Fruit fly (Drosophila melanogaster) whole organism, embryonic: ENCODE data around the gene CG6015.

Source experiments
- C15 ChIP-seq: fragments of 200-800 bp; sonication (Bioruptor generic); IDR thresholded peaks from 3 replicates; pipeline ENCODE4 v1.3.6; 2022; ENCODE audit warnings: missing biosample characterization, missing genetic modification characterization
- CG10147 ChIP-seq: fragments of 200-800 bp; sonication (Bioruptor generic); optimal IDR thresholded peaks from 2 replicates; lab custom pipeline; 2019; ENCODE audit warnings: missing biosample characterization, mild to moderate bottlenecking, missing genetic modification characterization, moderate library complexity
- CG10321 ChIP-seq: fragments of 200-800 bp; sonication (Bioruptor generic); IDR thresholded peaks from 2 replicates; pipeline ENCODE4 v1.3.6; 2022; ENCODE audit warnings: missing biosample characterization, missing genetic modification characterization
- CG12391 ChIP-seq: fragments of 200-800 bp; sonication (Bioruptor generic); optimal IDR thresholded peaks from 3 replicates; lab custom pipeline; 2018; ENCODE audit warnings: missing biosample characterization, mild to moderate bottlenecking, missing genetic modification characterization, moderate library complexity
- CG14710 ChIP-seq: fragments of 200-800 bp; sonication (Bioruptor generic); optimal IDR thresholded peaks from 3 replicates; lab custom pipeline; 2019; ENCODE audit warnings: missing biosample characterization, mild to moderate bottlenecking, missing genetic modification characterization, moderate library complexity
- CG1603 ChIP-seq: fragments of 200-800 bp; sonication (Bioruptor generic); optimal IDR thresholded peaks from 2 replicates; lab custom pipeline; 2019; ENCODE audit warnings: missing biosample characterization, mild to moderate bottlenecking, missing genetic modification characterization, moderate library complexity
- CG2116 ChIP-seq: fragments of 200-800 bp; sonication (Bioruptor generic); optimal IDR thresholded peaks from 3 replicates; lab custom pipeline; 2018; ENCODE audit warnings: missing biosample characterization, mild to moderate bottlenecking, missing genetic modification characterization
- CG2875 ChIP-seq: fragments of 200-800 bp; sonication (Bioruptor generic); optimal IDR thresholded peaks from 2 replicates; lab custom pipeline; 2017; ENCODE audit warnings: missing biosample characterization, mild to moderate bottlenecking, missing genetic modification characterization, missing genetic modification reagents
- CG3163 ChIP-seq: fragments of 200-800 bp; sonication (Bioruptor generic); optimal IDR thresholded peaks from 3 replicates; lab custom pipeline; 2016; ENCODE audit warnings: missing biosample characterization, missing genetic modification characterization
- CG34224 ChIP-seq: fragments of 200-800 bp; sonication (Bioruptor generic); IDR thresholded peaks from 3 replicates; pipeline ENCODE4 v1.3.6; 2022; ENCODE audit warnings: missing biosample characterization, missing genetic modification characterization; ENCODE audit not compliant: partially characterized antibody
- CG5245 ChIP-seq: fragments of 200-800 bp; sonication (Bioruptor generic); optimal IDR thresholded peaks from 3 replicates; lab custom pipeline; 2016; ENCODE audit warnings: missing biosample characterization, missing genetic modification characterization
- CG6689 ChIP-seq: fragments of 200-800 bp; sonication (Bioruptor generic); IDR thresholded peaks from 2 replicates; pipeline ENCODE4 v1.3.6; 2022; ENCODE audit warnings: missing biosample characterization, missing genetic modification characterization
- CG7839 ChIP-seq: fragments of 200-800 bp; sonication (Bioruptor generic); optimal IDR thresholded peaks from 3 replicates; lab custom pipeline; 2018; ENCODE audit warnings: missing biosample characterization, mild to moderate bottlenecking, missing genetic modification characterization, moderate library complexity
- CG8281 ChIP-seq: fragments of 200-800 bp; sonication (Bioruptor generic); optimal IDR thresholded peaks from 2 replicates; lab custom pipeline; 2018; ENCODE audit warnings: missing biosample characterization, mild to moderate bottlenecking, missing genetic modification characterization, moderate library complexity
- CG8944 ChIP-seq: fragments of 200-800 bp; sonication (Bioruptor generic); optimal IDR thresholded peaks from 3 replicates; lab custom pipeline; 2016; ENCODE audit warnings: missing biosample characterization, missing genetic modification characterization
- CG9876 ChIP-seq: fragments of 200-800 bp; sonication (Bioruptor generic); optimal IDR thresholded peaks from 2 replicates; lab custom pipeline; 2016; ENCODE audit warnings: missing biosample characterization, missing genetic modification characterization
- Camta ChIP-seq: fragments of 200-800 bp; sonication (Bioruptor generic); optimal IDR thresholded peaks from 2 replicates; lab custom pipeline; 2016; ENCODE audit warnings: missing biosample characterization, missing genetic modification characterization
- CrebB ChIP-seq: fragments of 200-800 bp; sonication (Bioruptor generic); optimal IDR thresholded peaks from 3 replicates; lab custom pipeline; 2018; ENCODE audit warnings: missing biosample characterization, mild to moderate bottlenecking, missing genetic modification characterization
- Dfd ChIP-seq, 2 experiments: fragments of >200 bp; optimal IDR thresholded peaks; 2 replicates each; lab custom pipeline; 2017; ENCODE audit warnings: missing biosample characterization in 2 of 2, missing genetic modification characterization in 2 of 2
- E2f1 ChIP-seq: fragments of 200-800 bp; sonication (Bioruptor generic); IDR thresholded peaks from 2 replicates; pipeline ENCODE4 v1.3.6; 2022; ENCODE audit warnings: missing biosample characterization, missing genetic modification characterization
- Fer1 ChIP-seq: fragments of 200-800 bp; sonication (Bioruptor generic); optimal IDR thresholded peaks from 2 replicates; lab custom pipeline; 2017; ENCODE audit warnings: missing biosample characterization, mild to moderate bottlenecking, missing genetic modification characterization
- Fer2 ChIP-seq: fragments of 200-800 bp; sonication (Bioruptor generic); optimal IDR thresholded peaks from 2 replicates; lab custom pipeline; 2018; ENCODE audit warnings: missing biosample characterization, mild to moderate bottlenecking, missing genetic modification characterization, moderate library complexity
- H2.0 ChIP-seq: fragments of 200-800 bp; sonication (Bioruptor generic); IDR thresholded peaks from 2 replicates; pipeline ENCODE4 v1.3.6; 2022; ENCODE audit warnings: missing biosample characterization, missing genetic modification characterization
- HmgZ ChIP-seq: fragments of 200-800 bp; sonication (Bioruptor generic); optimal IDR thresholded peaks from 2 replicates; lab custom pipeline; 2018; ENCODE audit warnings: missing biosample characterization, mild to moderate bottlenecking, missing genetic modification characterization
- Hr3 ChIP-seq: fragments of 200-800 bp; sonication (Bioruptor generic); optimal IDR thresholded peaks from 3 replicates; lab custom pipeline; 2016; ENCODE audit warnings: missing biosample characterization, missing genetic modification characterization
- Ravus ChIP-seq: fragments of 200-800 bp; sonication (Bioruptor generic); IDR thresholded peaks from 2 replicates; pipeline ENCODE4 v1.3.6; 2022; ENCODE audit warnings: missing biosample characterization, missing genetic modification characterization
- Rfx ChIP-seq: fragments of 200-800 bp; sonication (Bioruptor generic); IDR thresholded peaks from 2 replicates; pipeline ENCODE4 v1.3.6; 2022; ENCODE audit warnings: missing biosample characterization, missing genetic modification characterization
- Sry-β ChIP-seq: fragments of 200-800 bp; sonication (Bioruptor generic); optimal IDR thresholded peaks from 2 replicates; lab custom pipeline; 2018; ENCODE audit warnings: missing biosample characterization, mild to moderate bottlenecking, missing genetic modification characterization, moderate library complexity
- Xbp1 ChIP-seq: fragments of 200-800 bp; sonication (Bioruptor generic); optimal IDR thresholded peaks from 3 replicates; lab custom pipeline; 2016; ENCODE audit warnings: missing biosample characterization, mild to moderate bottlenecking, missing genetic modification characterization
- al ChIP-seq: fragments of 200-800 bp; sonication (Bioruptor generic); IDR thresholded peaks from 2 replicates; pipeline ENCODE4 v1.3.6; 2022; ENCODE audit warnings: missing biosample characterization, missing genetic modification characterization
- amos ChIP-seq: fragments of 200-800 bp; sonication (Bioruptor generic); IDR thresholded peaks from 2 replicates; pipeline ENCODE4 v1.3.6; 2022; ENCODE audit warnings: missing biosample characterization, missing genetic modification characterization; ENCODE audit not compliant: partially characterized antibody
- ato ChIP-seq: fragments of 200-800 bp; sonication (Bioruptor generic); IDR thresholded peaks from 2 replicates; pipeline ENCODE4 v1.3.6; 2022; ENCODE audit warnings: missing biosample characterization, missing genetic modification characterization; ENCODE audit not compliant: partially characterized antibody
- bcd ChIP-seq: fragments of 200-800 bp; sonication (Bioruptor generic); optimal IDR thresholded peaks from 2 replicates; lab custom pipeline; 2017; ENCODE audit warnings: missing biosample characterization, mild to moderate bottlenecking, missing genetic modification characterization
- br ChIP-seq: fragments of >200 bp; optimal IDR thresholded peaks from 2 replicates; lab custom pipeline; 2017
- cg ChIP-seq: fragments of 200-800 bp; sonication (Bioruptor generic); optimal IDR thresholded peaks from 3 replicates; lab custom pipeline; 2019; ENCODE audit warnings: missing biosample characterization, mild to moderate bottlenecking, missing genetic modification characterization, moderate library complexity
- croc ChIP-seq: fragments of 200-800 bp; sonication (Bioruptor generic); conservative IDR thresholded peaks from 3 replicates; pipeline ENCODE4 v1.3.6; 2022; ENCODE audit warnings: missing biosample characterization, missing genetic modification characterization
- crp ChIP-seq, 2 experiments: fragments of 200-800 bp; sonication (Bioruptor generic); optimal IDR thresholded peaks; 2 replicates in 1 of 2; 3 replicates in 1 of 2; lab custom pipeline; 2017; ENCODE audit warnings: missing biosample characterization in 2 of 2, missing genetic modification characterization in 2 of 2, mild to moderate bottlenecking in 1 of 2, moderate library complexity in 1 of 2
- dpn ChIP-seq, 2 experiments: fragments of 200-800 bp; sonication (Bioruptor generic); optimal IDR thresholded peaks; 3 replicates each; lab custom pipeline; 2016; ENCODE audit warnings: missing biosample characterization in 2 of 2, missing genetic modification characterization in 2 of 2
- fd64A ChIP-seq: fragments of 200-800 bp; sonication (Bioruptor generic); optimal IDR thresholded peaks from 3 replicates; lab custom pipeline; 2018; ENCODE audit warnings: missing biosample characterization, mild to moderate bottlenecking, missing genetic modification characterization
- gem ChIP-seq: fragments of 200-800 bp; sonication (Bioruptor generic); optimal IDR thresholded peaks from 2 replicates; lab custom pipeline; 2019; ENCODE audit warnings: missing biosample characterization, mild to moderate bottlenecking, missing genetic modification characterization, moderate library complexity
- gsb ChIP-seq: fragments of 200-800 bp; sonication (Bioruptor generic); IDR thresholded peaks from 2 replicates; pipeline ENCODE4 v1.3.6; 2022; ENCODE audit warnings: missing biosample characterization, missing genetic modification characterization
- hbn ChIP-seq: fragments of 200-800 bp; sonication (Bioruptor generic); IDR thresholded peaks from 2 replicates; pipeline ENCODE4 v1.3.6; 2022; ENCODE audit warnings: missing biosample characterization, missing genetic modification characterization; ENCODE audit not compliant: partially characterized antibody
- kah ChIP-seq: fragments of 200-800 bp; sonication (Bioruptor generic); optimal IDR thresholded peaks from 2 replicates; lab custom pipeline; 2018; ENCODE audit warnings: missing biosample characterization, mild to moderate bottlenecking, missing genetic modification characterization
- lmd ChIP-seq: fragments of 200-800 bp; sonication (Bioruptor generic); IDR thresholded peaks from 2 replicates; pipeline ENCODE4 v1.3.6; 2022; ENCODE audit warnings: missing biosample characterization, missing genetic modification characterization
- oc ChIP-seq: fragments of 200-800 bp; sonication (Bioruptor generic); optimal IDR thresholded peaks from 2 replicates; lab custom pipeline; 2018; ENCODE audit warnings: missing biosample characterization, mild to moderate bottlenecking, missing genetic modification characterization, moderate library complexity
- org-1 ChIP-seq: fragments of 200-800 bp; sonication (Bioruptor generic); optimal IDR thresholded peaks from 2 replicates; lab custom pipeline; 2017; ENCODE audit warnings: missing biosample characterization, missing genetic modification characterization
- prd ChIP-seq, 3 experiments: fragments of >200 bp in 2 of 3; fragments of 200-800 bp in 1 of 3; sonication (Bioruptor generic) in 1 of 3; optimal IDR thresholded peaks in 2 of 3; IDR thresholded peaks in 1 of 3; 2 replicates in 2 of 3; 3 replicates in 1 of 3; pipeline versions ENCODE4 v1.3.6 to Lab custom; 2017 to 2022; ENCODE audit warnings: missing biosample characterization in 1 of 3, missing genetic modification characterization in 1 of 3
- repo ChIP-seq: fragments of 200-800 bp; sonication (Bioruptor generic); optimal IDR thresholded peaks from 2 replicates; lab custom pipeline; 2016; ENCODE audit warnings: missing biosample characterization, missing genetic modification characterization
- sim ChIP-seq: fragments of 200-800 bp; sonication (Bioruptor generic); IDR thresholded peaks from 2 replicates; pipeline ENCODE4 v1.3.6; 2022; ENCODE audit warnings: missing biosample characterization, missing genetic modification characterization
- sqz ChIP-seq: fragments of 200-800 bp; sonication (Bioruptor generic); optimal IDR thresholded peaks from 3 replicates; lab custom pipeline; 2018; ENCODE audit warnings: missing biosample characterization, mild to moderate bottlenecking, missing genetic modification characterization
- tgo ChIP-seq: fragments of 200-800 bp; sonication (Bioruptor generic); IDR thresholded peaks from 3 replicates; pipeline ENCODE4 v1.3.6; 2022; ENCODE audit warnings: missing biosample characterization, missing genetic modification characterization
- wdn ChIP-seq: fragments of 200-800 bp; sonication (Bioruptor generic); IDR thresholded peaks from 2 replicates; pipeline ENCODE4 v1.3.6; 2022; ENCODE audit warnings: missing biosample characterization, missing genetic modification characterization

Gene CG6015

dm6 chr3R:22039480-22039879 is 5.4 kb upstream of the CG6015 start (continued):
- TF ChIP-seq Sry-β (GFP tag; lab: Kevin White, UChicago) (no peak), br (lab: Kevin White, UChicago) (no peak), E2f1 (peak; percentile 53), amos (no peak), CG10147 (GFP tag; lab: Kevin White, UChicago) (no peak), bcd (GFP tag; lab: Kevin White, UChicago) (peak; percentile 39), hbn (no peak), gsb (no peak), fd64A (GFP tag; lab: Kevin White, UChicago) (peak; percentile 5), org-1 (GFP tag; lab: Kevin White, UChicago) (peak; percentile 42), CG2116 (GFP tag; lab: Kevin White, UChicago) (peak; percentile 9), CG34224 (no peak), sqz (GFP tag; lab: Kevin White, UChicago) (no peak), CG6689 (peak; percentile 62), prd (optimal IDR thresholded peaks at IDR 0.05; lab: Kevin White, UChicago) (no peak), prd (GFP tag; IDR thresholded peaks at IDR 0.05; lab: Robert Waterston, UW) (peak; percentile 80), HmgZ (tag; lab: Kevin White, UChicago) (no peak), oc (tag; lab: Kevin White, UChicago) (peak; percentile 52), Fer2 (tag; lab: Kevin White, UChicago) (no peak), C15 (GFP tag; lab: Robert Waterston, UW) (no peak), CG2875 (peak; percentile 34)

dm6 chr3R:22035552-22035951 is 1.5 kb upstream of the CG6015 start:
- TF ChIP-seq Camta (GFP tag; lab: Kevin White, UChicago): no peak
- no peak for TF ChIP-seq Hr3 (GFP tag; lab: Kevin White, UChicago)
- TF ChIP-seq CG1603 (tag; lab: Kevin White, UChicago): no peak
- TF ChIP-seq tgo (GFP tag; lab: Robert Waterston, UW): no peak
- TF ChIP-seq CG12391: no peak
- no peak for TF ChIP-seq wdn (GFP tag; lab: Robert Waterston, UW)
- peak; percentile 69 for TF ChIP-seq CG14710 (tag; lab: Kevin White, UChicago)
- TF ChIP-seq CG8944: no peak
- no peak for TF ChIP-seq cg (GFP tag; lab: Kevin White, UChicago)
- no peak for TF ChIP-seq sim
- TF ChIP-seq CG7839 (tag; lab: Kevin White, UChicago): no peak
- TF ChIP-seq Fer1 (GFP tag; lab: Kevin White, UChicago): no peak
- TF ChIP-seq CG8281 (tag; lab: Kevin White, UChicago): no peak
- no peak for TF ChIP-seq lmd
- no peak for TF ChIP-seq al (GFP tag; lab: Robert Waterston, UW)
- TF ChIP-seq CG10321: no peak
- no peak for TF ChIP-seq repo (GFP tag; lab: Kevin White, UChicago)
- no peak for TF ChIP-seq Xbp1 (GFP tag; lab: Kevin White, UChicago)
- no peak for TF ChIP-seq H2.0 (GFP tag; lab: Robert Waterston, UW)
- TF ChIP-seq CrebB (tag; lab: Kevin White, UChicago): no peak
- TF ChIP-seq CG9876 (GFP tag; lab: Kevin White, UChicago): no peak
- no peak for TF ChIP-seq gem
- TF ChIP-seq Dfd (GFP tag; optimal IDR thresholded peaks at IDR 0.05; lab: Kevin White, UChicago): no peak
- TF ChIP-seq kah: no peak
- TF ChIP-seq Ravus (GFP tag; lab: Robert Waterston, UW): no peak
- TF ChIP-seq Rfx: 0 out of 2 replicates have a peak, but pooled peaks have one; percentile 6
- peak; percentile 85 for TF ChIP-seq ato (GFP tag; lab: Robert Waterston, UW)
- TF ChIP-seq CG5245 (GFP tag; lab: Kevin White, UChicago): no peak
- TF ChIP-seq croc (GFP tag; lab: Robert Waterston, UW): no peak
- no peak for TF ChIP-seq dpn (GFP tag; optimal IDR thresholded peaks at IDR 0.05; lab: Kevin White, UChicago)
- TF ChIP-seq CG3163 (GFP tag; lab: Kevin White, UChicago): no peak
- TF ChIP-seq crp (GFP tag; optimal IDR thresholded peaks at IDR 0.05; lab: Kevin White, UChicago): no peak
